Worm (Caenorhabditis elegans) whole organism, L3 larva: Measurements from ENCODE around the gene C27A7.6.
A peak's percentile ranks its signal among the peaks of the same experiment; 100 is the strongest.

Experiments
- R02D3.7 ChIP-seq: fragments of 150-350 bp; optimal IDR thresholded peaks from 2 replicates; lab custom pipeline; 2014; ENCODE audit warnings: missing biosample characterization, missing genetic modification characterization
- ZK546.5 ChIP-seq: sonication (generic microtip); optimal IDR thresholded peaks from 2 replicates; lab custom pipeline; 2017; ENCODE audit warnings: missing biosample characterization, missing genetic modification characterization
- aly-2 ChIP-seq: fragments of 150-350 bp; optimal IDR thresholded peaks from 2 replicates; lab custom pipeline; 2014; ENCODE audit warnings: missing biosample characterization, missing genetic modification characterization
- ama-1 ChIP-seq: fragments of 150-350 bp; optimal IDR thresholded peaks from 2 replicates; lab custom pipeline; 2018
- ceh-16 ChIP-seq: sonication (generic microtip); optimal IDR thresholded peaks from 2 replicates; lab custom pipeline; 2017; ENCODE audit warnings: missing biosample characterization, missing genetic modification characterization
- ceh-28 ChIP-seq: fragments of 150-350 bp; optimal IDR thresholded peaks from 2 replicates; lab custom pipeline; 2014; ENCODE audit warnings: missing biosample characterization, missing genetic modification reagents, missing genetic modification characterization
- ceh-82 ChIP-seq: fragments of 150-350 bp; optimal IDR thresholded peaks from 2 replicates; lab custom pipeline; 2014; ENCODE audit warnings: missing biosample characterization, missing genetic modification characterization
- ceh-9 ChIP-seq: sonication (generic microtip); optimal IDR thresholded peaks from 2 replicates; lab custom pipeline; 2018; ENCODE audit warnings: missing biosample characterization, missing genetic modification characterization
- daf-12 ChIP-seq: fragments of 150-350 bp; optimal IDR thresholded peaks from 2 replicates; lab custom pipeline; 2014; ENCODE audit warnings: missing biosample characterization, missing genetic modification reagents, missing genetic modification characterization
- egl-27 ChIP-seq: sonication (generic microtip); optimal IDR thresholded peaks from 4 replicates; lab custom pipeline; 2017; ENCODE audit warnings: missing biosample characterization, missing genetic modification reagents, missing genetic modification characterization
- egl-5 ChIP-seq: fragments of 150-350 bp; optimal IDR thresholded peaks from 2 replicates; lab custom pipeline; 2017; ENCODE audit warnings: missing biosample characterization, missing genetic modification reagents, missing genetic modification characterization, inconsistent platforms
- elt-1 ChIP-seq: fragments of 150-350 bp; optimal IDR thresholded peaks from 2 replicates; lab custom pipeline; 2014; ENCODE audit warnings: missing biosample characterization, missing genetic modification characterization
- elt-2 ChIP-seq: sonication (generic microtip); optimal IDR thresholded peaks from 2 replicates; lab custom pipeline; 2016; ENCODE audit warnings: missing genetic modification reagents, mild to moderate bottlenecking, missing genetic modification characterization, missing compliant biosample characterization
- elt-3 ChIP-seq, 3 experiments: fragments of 150-350 bp in 1 of 3; sonication (generic microtip) in 2 of 3; optimal IDR thresholded peaks; 2 replicates in 2 of 3; 4 replicates in 1 of 3; lab custom pipeline; 2014 to 2017; ENCODE audit warnings: missing biosample characterization in 3 of 3, missing genetic modification characterization in 3 of 3
- eor-1 ChIP-seq, 2 experiments: fragments of 150-350 bp; optimal IDR thresholded peaks; 2 replicates each; lab custom pipeline; 2014 to 2018; ENCODE audit warnings: missing biosample characterization in 2 of 2, missing genetic modification characterization in 2 of 2
- fkh-10 ChIP-seq: sonication (generic microtip); optimal IDR thresholded peaks from 2 replicates; lab custom pipeline; 2017; ENCODE audit warnings: missing biosample characterization, missing genetic modification reagents, missing genetic modification characterization
- fkh-2 ChIP-seq: fragments of 150-350 bp; optimal IDR thresholded peaks from 2 replicates; lab custom pipeline; 2014; ENCODE audit warnings: missing biosample characterization, missing genetic modification reagents, missing genetic modification characterization
- fos-1 ChIP-seq: fragments of 150-350 bp; optimal IDR thresholded peaks from 2 replicates; lab custom pipeline; 2014; ENCODE audit warnings: missing biosample characterization, missing genetic modification characterization
- hmg-11 ChIP-seq: sonication (generic microtip); optimal IDR thresholded peaks from 2 replicates; lab custom pipeline; 2016; ENCODE audit warnings: missing genetic modification characterization, missing compliant biosample characterization
- lin-39 ChIP-seq: fragments of 150-350 bp; optimal IDR thresholded peaks from 2 replicates; lab custom pipeline; 2018; ENCODE audit warnings: missing biosample characterization, missing genetic modification reagents, missing genetic modification characterization
- mdl-1 ChIP-seq: fragments of 150-350 bp; optimal IDR thresholded peaks from 2 replicates; lab custom pipeline; 2014; ENCODE audit warnings: missing biosample characterization, missing genetic modification characterization
- nhr-11 ChIP-seq: fragments of 150-350 bp; optimal IDR thresholded peaks from 2 replicates; lab custom pipeline; 2014; ENCODE audit warnings: missing biosample characterization, missing genetic modification characterization
- nhr-237 ChIP-seq: fragments of 150-350 bp; optimal IDR thresholded peaks from 2 replicates; lab custom pipeline; 2014; ENCODE audit warnings: missing biosample characterization, missing genetic modification characterization
- nhr-28 ChIP-seq: fragments of 150-350 bp; optimal IDR thresholded peaks from 2 replicates; lab custom pipeline; 2014; ENCODE audit warnings: missing biosample characterization, missing genetic modification characterization
- nhr-43 ChIP-seq: sonication (generic microtip); optimal IDR thresholded peaks from 2 replicates; lab custom pipeline; 2016; ENCODE audit warnings: mild to moderate bottlenecking, missing genetic modification characterization, missing compliant biosample characterization; ENCODE audit not compliant: poor library complexity, severe bottlenecking
- nhr-76 ChIP-seq: fragments of 150-350 bp; sonication (generic microtip); optimal IDR thresholded peaks from 5 replicates; lab custom pipeline; 2014; ENCODE audit warnings: missing biosample characterization, missing genetic modification characterization
- nhr-77 ChIP-seq: fragments of 150-350 bp; optimal IDR thresholded peaks from 2 replicates; lab custom pipeline; 2014; ENCODE audit warnings: missing biosample characterization, missing genetic modification characterization
- pha-4 ChIP-seq: fragments of 150-350 bp; optimal IDR thresholded peaks from 2 replicates; lab custom pipeline; 2014; ENCODE audit warnings: missing biosample characterization, missing genetic modification reagents, missing genetic modification characterization
- pqm-1 ChIP-seq: fragments of 150-350 bp; optimal IDR thresholded peaks from 2 replicates; lab custom pipeline; 2017; ENCODE audit warnings: missing biosample characterization, missing genetic modification characterization, inconsistent platforms
- sea-2 ChIP-seq: fragments of 150-350 bp; sonication (generic microtip); optimal IDR thresholded peaks from 4 replicates; lab custom pipeline; 2014; ENCODE audit warnings: missing biosample characterization, missing genetic modification reagents, missing genetic modification characterization
- snpc-4 ChIP-seq: fragments of 150-350 bp; optimal IDR thresholded peaks from 2 replicates; lab custom pipeline; 2014; ENCODE audit warnings: missing biosample characterization, missing genetic modification characterization
- tbx-2 ChIP-seq: sonication (generic microtip); optimal IDR thresholded peaks from 2 replicates; lab custom pipeline; 2016; ENCODE audit warnings: mild to moderate bottlenecking, missing genetic modification characterization, missing compliant biosample characterization
- unc-39 ChIP-seq: sonication (generic microtip); optimal IDR thresholded peaks from 4 replicates; lab custom pipeline; 2017; ENCODE audit warnings: missing biosample characterization, missing genetic modification characterization
- ztf-11 ChIP-seq: fragments of 150-350 bp; optimal IDR thresholded peaks from 2 replicates; lab custom pipeline; 2014; ENCODE audit warnings: missing biosample characterization, missing genetic modification characterization
- ztf-4 ChIP-seq: fragments of 150-350 bp; optimal IDR thresholded peaks from 2 replicates; lab custom pipeline; 2014; ENCODE audit warnings: missing biosample characterization, missing genetic modification characterization

Gene C27A7.6

ce11 chrV:12120381-12120780, 10.2 kb downstream of the C27A7.6 start, which contains the start of gene C13C4.7:
Gene C13C4.7, minus strand, starts transcription at chrV:12120481.
- TF ChIP-seq eor-1 (tag; optimal IDR thresholded peaks at IDR 0.05; lab: Kevin White, UChicago) (no peak), nhr-43 (tag; lab: Kevin White, UChicago) (no peak), ceh-9 (tag; lab: Kevin White, UChicago) (no peak), ama-1 (no peak), fos-1 (no peak), daf-12 (no peak), egl-27 (tag; lab: Kevin White, UChicago) (no peak), nhr-11 (tag; lab: Kevin White, UChicago) (no peak), nhr-76 (tag; lab: Kevin White, UChicago) (no peak), fkh-10 (GFP tag; lab: Kevin White, UChicago) (no peak), fkh-2 (tag; lab: Kevin White, UChicago) (no peak), nhr-237 (no peak), egl-5 (tag; lab: Kevin White, UChicago) (no peak), sea-2 (GFP tag; lab: Kevin White, UChicago) (no peak), lin-39 (tag; lab: Kevin White, UChicago) (no peak), ceh-28 (no peak), nhr-28 (tag; lab: Kevin White, UChicago) (no peak), ceh-16 (tag; lab: Kevin White, UChicago) (no peak), ZK546.5 (tag; lab: Kevin White, UChicago) (no peak)

DNA sequence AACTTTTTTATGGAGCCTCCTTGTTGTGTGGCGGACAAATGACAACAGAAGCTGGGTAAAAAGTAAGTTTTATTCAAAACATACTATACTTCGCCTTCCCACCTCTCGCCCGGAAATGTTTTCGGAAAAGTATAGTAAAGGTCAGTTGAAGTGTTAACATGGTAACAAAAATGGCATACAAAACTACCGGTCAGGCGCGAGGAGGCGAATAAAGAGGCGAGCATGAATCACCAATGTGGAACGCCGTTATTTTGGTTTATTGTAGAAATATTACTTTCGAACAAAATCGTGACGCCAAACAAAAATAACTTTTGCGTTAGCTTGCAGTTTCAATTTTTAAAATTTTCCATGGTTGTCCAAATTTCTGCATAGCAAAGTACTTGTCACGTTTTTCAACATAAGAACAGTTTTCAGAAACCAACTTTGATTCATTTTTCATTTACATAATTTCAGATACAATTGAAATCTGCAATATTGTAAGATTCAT, 13.0 kb downstream of the C27A7.6 start, which contains the start of gene C13C4.8:
C13C4.8 (plus strand) TSS at position 437 of the 487 bp plus-strand sequence.
- TF ChIP-seq fos-1 (no peak), lin-39 (tag; lab: Kevin White, UChicago) (no peak), hmg-11 (tag; lab: Kevin White, UChicago) (no peak), egl-27 (tag; lab: Kevin White, UChicago) (no peak), R02D3.7 (no peak), ztf-11 (tag; lab: Kevin White, UChicago) (no peak), nhr-237 (no peak), elt-3 (tag; optimal IDR thresholded peaks at IDR 0.05; lab: Kevin White, UChicago) (no peak), nhr-76 (tag; lab: Kevin White, UChicago) (no peak), daf-12 (no peak), ZK546.5 (tag; lab: Kevin White, UChicago) (no peak), ztf-4 (no peak), elt-1 (tag; lab: Kevin White, UChicago) (no peak), ceh-28 (no peak)

- TF ChIP-seq elt-2 (tag; lab: Kevin White, UChicago) = peak; percentile 17
- TF ChIP-seq pqm-1 (tag; lab: Kevin White, UChicago) = peak; percentile 14
- TF ChIP-seq ceh-16 (tag; lab: Kevin White, UChicago) = no peak
Measured at ce11 chrV:12115150-12115549, 15.4 kb downstream of the C27A7.6 start.

DNA sequence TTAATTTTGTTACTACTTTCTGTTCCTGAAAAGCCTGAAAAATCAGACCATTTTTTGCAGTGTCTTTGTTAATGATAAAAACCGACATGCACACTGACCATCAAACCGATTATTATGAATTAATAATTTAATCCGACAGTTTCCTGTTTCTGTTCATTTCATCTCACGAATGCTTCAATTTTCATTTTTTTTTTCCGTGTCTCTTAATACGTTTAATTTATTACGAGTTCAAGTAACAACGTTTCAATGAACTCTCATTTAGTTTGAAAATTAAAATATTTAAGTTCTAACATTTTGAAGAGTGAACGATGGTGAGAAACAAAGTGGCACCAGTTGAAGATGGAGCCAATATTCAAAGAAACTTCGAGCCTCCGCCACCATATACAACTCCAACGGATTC, 15.9 kb downstream of the C27A7.6 start, which contains the start of gene spin-1:
spin-1 (plus strand) TSS at position 301 of the 400 bp plus-strand sequence.
- TF ChIP-seq elt-1 (tag; lab: Kevin White, UChicago) (no peak), pha-4 (tag; lab: Kevin White, UChicago) (no peak), daf-12 (no peak), ceh-82 (no peak), R02D3.7 (no peak), egl-27 (tag; lab: Kevin White, UChicago) (no peak), mdl-1 (tag; lab: Kevin White, UChicago) (no peak), unc-39 (tag; lab: Kevin White, UChicago) (no peak), nhr-77 (tag; lab: Kevin White, UChicago) (no peak), snpc-4 (tag; lab: Kevin White, UChicago) (no peak), ama-1 (no peak), lin-39 (tag; lab: Kevin White, UChicago) (no peak), aly-2 (tag; lab: Kevin White, UChicago) (no peak), nhr-76 (tag; lab: Kevin White, UChicago) (no peak), ceh-16 (tag; lab: Kevin White, UChicago) (no peak), elt-2 (tag; lab: Kevin White, UChicago) (no peak), hmg-11 (tag; lab: Kevin White, UChicago) (no peak), ZK546.5 (tag; lab: Kevin White, UChicago) (no peak)

- TF ChIP-seq pha-4 (tag; lab: Kevin White, UChicago) = no peak
- TF ChIP-seq tbx-2 (tag; lab: Kevin White, UChicago) = no peak
- TF ChIP-seq nhr-76 (tag; lab: Kevin White, UChicago) = no peak
- TF ChIP-seq ama-1 = no peak
- peak; percentile 45 for TF ChIP-seq pqm-1 (tag; lab: Kevin White, UChicago)
- TF ChIP-seq mdl-1 (tag; lab: Kevin White, UChicago) = no peak
- peak; percentile 57 for TF ChIP-seq elt-2 (tag; lab: Kevin White, UChicago)
- TF ChIP-seq, all 47 proteins: peak for 2
Measured at ce11 chrV:12113726-12114125, 16.9 kb downstream of the C27A7.6 start.
